Fruit fly (Drosophila melanogaster) whole organism, embryonic: ENCODE measurements around the gene CG10041.

Experiments used
- CG10431 ChIP-seq: fragments of 200-800 bp; sonication (Bioruptor generic); optimal IDR thresholded peaks from 3 replicates; lab custom pipeline; 2018; ENCODE audit warnings: missing biosample characterization, mild to moderate bottlenecking, missing genetic modification characterization
- CG11085 ChIP-seq: fragments of 200-800 bp; sonication (Bioruptor generic); IDR thresholded peaks from 2 replicates; pipeline ENCODE4 v1.3.6; 2022; ENCODE audit warnings: missing biosample characterization, missing genetic modification characterization
- CG11560 ChIP-seq: fragments of 200-800 bp; sonication (Bioruptor generic); IDR thresholded peaks from 3 replicates; pipeline ENCODE4 v1.3.6; 2022; ENCODE audit warnings: missing biosample characterization, missing genetic modification characterization
- CG12071 ChIP-seq: fragments of 200-800 bp; sonication (Bioruptor generic); optimal IDR thresholded peaks from 3 replicates; lab custom pipeline; 2018; ENCODE audit warnings: missing biosample characterization, mild to moderate bottlenecking, missing genetic modification characterization
- CG12942 ChIP-seq: fragments of 200-800 bp; sonication (Bioruptor generic); optimal IDR thresholded peaks from 3 replicates; lab custom pipeline; 2016; ENCODE audit warnings: missing biosample characterization, missing genetic modification characterization
- CG15514 ChIP-seq: fragments of 200-800 bp; sonication (Bioruptor generic); optimal IDR thresholded peaks from 3 replicates; lab custom pipeline; 2017; ENCODE audit warnings: missing biosample characterization, missing genetic modification characterization, mild to moderate bottlenecking, moderate library complexity, missing genetic modification reagents
- CG17361 ChIP-seq: fragments of 200-800 bp; sonication (Bioruptor generic); IDR thresholded peaks from 3 replicates; pipeline ENCODE4 v1.3.6; 2022; ENCODE audit warnings: missing biosample characterization, missing genetic modification characterization
- CG17568 ChIP-seq: fragments of 200-800 bp; sonication (Bioruptor generic); optimal IDR thresholded peaks from 2 replicates; lab custom pipeline; 2018; ENCODE audit warnings: missing biosample characterization, mild to moderate bottlenecking, missing genetic modification characterization, moderate library complexity
- CG1792 ChIP-seq: fragments of 200-800 bp; sonication (Bioruptor generic); optimal IDR thresholded peaks from 2 replicates; lab custom pipeline; 2016; ENCODE audit warnings: missing biosample characterization, missing genetic modification characterization
- CG2199 ChIP-seq: fragments of 200-800 bp; sonication (Bioruptor generic); IDR thresholded peaks from 3 replicates; pipeline ENCODE4 v1.3.6; 2022; ENCODE audit warnings: missing biosample characterization, missing genetic modification characterization
- CG32767 ChIP-seq: fragments of 200-800 bp; sonication (Bioruptor generic); IDR thresholded peaks from 2 replicates; pipeline ENCODE4 v1.3.6; 2022; ENCODE audit warnings: missing biosample characterization, missing genetic modification characterization
- CG34422 ChIP-seq: fragments of 200-800 bp; sonication (Bioruptor generic); IDR thresholded peaks from 3 replicates; pipeline ENCODE4 v1.3.6; 2022; ENCODE audit warnings: missing biosample characterization, missing genetic modification characterization
- CG42726 ChIP-seq: fragments of 200-800 bp; sonication (Bioruptor generic); IDR thresholded peaks from 2 replicates; pipeline ENCODE4 v1.3.6; 2022; ENCODE audit warnings: missing biosample characterization, missing genetic modification characterization; ENCODE audit not compliant: partially characterized antibody
- CG4820 ChIP-seq: fragments of 200-800 bp; sonication (Bioruptor generic); optimal IDR thresholded peaks from 3 replicates; lab custom pipeline; 2016; ENCODE audit warnings: missing biosample characterization, missing genetic modification characterization
- CG5180 ChIP-seq: fragments of 200-800 bp; sonication (Bioruptor generic); optimal IDR thresholded peaks from 3 replicates; lab custom pipeline; 2017; ENCODE audit warnings: missing biosample characterization, missing genetic modification characterization, mild to moderate bottlenecking, moderate library complexity, missing genetic modification reagents
- CG7372 ChIP-seq: fragments of 200-800 bp; sonication (Bioruptor generic); IDR thresholded peaks from 2 replicates; pipeline ENCODE4 v1.3.6; 2022; ENCODE audit warnings: missing biosample characterization, missing genetic modification characterization
- CG8089 ChIP-seq: fragments of 200-800 bp; sonication (Bioruptor generic); optimal IDR thresholded peaks from 3 replicates; lab custom pipeline; 2016; ENCODE audit warnings: missing biosample characterization, missing genetic modification characterization
- CG9876 ChIP-seq: fragments of 200-800 bp; sonication (Bioruptor generic); optimal IDR thresholded peaks from 2 replicates; lab custom pipeline; 2016; ENCODE audit warnings: missing biosample characterization, missing genetic modification characterization
- CG9932 ChIP-seq: fragments of 200-800 bp; sonication (Bioruptor generic); IDR thresholded peaks from 2 replicates; pipeline ENCODE4 v1.3.6; 2022; ENCODE audit warnings: missing biosample characterization, missing genetic modification characterization
- Chrac-16 ChIP-seq: fragments of 200-800 bp; sonication (Bioruptor generic); optimal IDR thresholded peaks from 3 replicates; lab custom pipeline; 2016; ENCODE audit warnings: missing biosample characterization, missing genetic modification characterization
- CkIIα-i1 ChIP-seq: fragments of 200-800 bp; sonication (Bioruptor generic); IDR thresholded peaks from 2 replicates; pipeline ENCODE4 v1.3.6; 2022; ENCODE audit warnings: missing biosample characterization, missing genetic modification characterization
- Dp ChIP-seq: fragments of 200-800 bp; sonication (Bioruptor generic); optimal IDR thresholded peaks from 2 replicates; lab custom pipeline; 2018; ENCODE audit warnings: missing biosample characterization, mild to moderate bottlenecking, missing genetic modification characterization, moderate library complexity
- Dref ChIP-seq: fragments of 200-800 bp; sonication (Bioruptor generic); IDR thresholded peaks from 2 replicates; pipeline ENCODE4 v1.3.6; 2022; ENCODE audit warnings: missing biosample characterization, missing genetic modification characterization
- Eip74EF ChIP-seq, 2 experiments: fragments of 200-800 bp in 1 of 2; fragments of >200 bp in 1 of 2; sonication (Bioruptor generic) in 1 of 2; optimal IDR thresholded peaks; 2 replicates each; lab custom pipeline; 2017 to 2019; ENCODE audit warnings: missing biosample characterization in 2 of 2, missing genetic modification characterization in 2 of 2, mild to moderate bottlenecking in 1 of 2, moderate library complexity in 1 of 2
- Fer1 ChIP-seq: fragments of 200-800 bp; sonication (Bioruptor generic); optimal IDR thresholded peaks from 2 replicates; lab custom pipeline; 2017; ENCODE audit warnings: missing biosample characterization, mild to moderate bottlenecking, missing genetic modification characterization
- HmgZ ChIP-seq: fragments of 200-800 bp; sonication (Bioruptor generic); optimal IDR thresholded peaks from 2 replicates; lab custom pipeline; 2018; ENCODE audit warnings: missing biosample characterization, mild to moderate bottlenecking, missing genetic modification characterization
- Hmr ChIP-seq: fragments of 200-800 bp; sonication (Bioruptor generic); optimal IDR thresholded peaks from 3 replicates; lab custom pipeline; 2017; ENCODE audit warnings: mild to moderate bottlenecking, missing biosample characterization, missing genetic modification reagents, missing genetic modification characterization
- Hr3 ChIP-seq: fragments of 200-800 bp; sonication (Bioruptor generic); optimal IDR thresholded peaks from 3 replicates; lab custom pipeline; 2016; ENCODE audit warnings: missing biosample characterization, missing genetic modification characterization
- Lim3 ChIP-seq: fragments of 200-800 bp; sonication (Bioruptor generic); IDR thresholded peaks from 2 replicates; pipeline ENCODE4 v1.3.6; 2022; ENCODE audit warnings: missing biosample characterization, missing genetic modification characterization
- MBD-R2 ChIP-seq: fragments of 200-800 bp; sonication (Bioruptor generic); IDR thresholded peaks from 2 replicates; pipeline ENCODE4 v1.3.6; 2022; ENCODE audit warnings: missing biosample characterization, missing genetic modification characterization
- MESR4 ChIP-seq: fragments of 200-800 bp; sonication (Bioruptor generic); optimal IDR thresholded peaks from 2 replicates; lab custom pipeline; 2018; ENCODE audit warnings: missing biosample characterization, mild to moderate bottlenecking, missing genetic modification characterization, moderate library complexity
- MTF-1 ChIP-seq: fragments of 200-800 bp; sonication (Bioruptor generic); optimal IDR thresholded peaks from 2 replicates; lab custom pipeline; 2018; ENCODE audit warnings: missing biosample characterization, mild to moderate bottlenecking, missing genetic modification characterization, borderline replicate concordance
- Meics ChIP-seq: fragments of 200-800 bp; sonication (Bioruptor generic); optimal IDR thresholded peaks from 2 replicates; lab custom pipeline; 2017; ENCODE audit warnings: missing biosample characterization, mild to moderate bottlenecking, missing genetic modification characterization
- NK7.1 ChIP-seq: fragments of 200-800 bp; sonication (Bioruptor generic); optimal IDR thresholded peaks from 3 replicates; lab custom pipeline; 2016; ENCODE audit warnings: missing biosample characterization, missing genetic modification characterization
- Ptx1 ChIP-seq: fragments of 200-800 bp; sonication (Bioruptor generic); IDR thresholded peaks from 2 replicates; pipeline ENCODE4 v1.3.6; 2022; ENCODE audit warnings: missing biosample characterization, missing genetic modification characterization
- ash1 ChIP-seq: fragments of 200-800 bp; sonication (Bioruptor generic); optimal IDR thresholded peaks from 2 replicates; lab custom pipeline; 2018; ENCODE audit warnings: missing biosample characterization, mild to moderate bottlenecking, missing genetic modification characterization
- bbx ChIP-seq: fragments of 200-800 bp; sonication (Bioruptor generic); IDR thresholded peaks from 2 replicates; pipeline ENCODE4 v1.3.6; 2022; ENCODE audit warnings: missing biosample characterization, missing genetic modification characterization; ENCODE audit not compliant: partially characterized antibody
- chm ChIP-seq: fragments of 200-800 bp; sonication (Bioruptor generic); IDR thresholded peaks from 2 replicates; pipeline ENCODE4 v1.3.6; 2022; ENCODE audit warnings: missing biosample characterization, missing genetic modification characterization
- ci ChIP-seq: fragments of 200-800 bp; sonication (Bioruptor generic); IDR thresholded peaks from 3 replicates; pipeline ENCODE4 v1.3.6; 2022; ENCODE audit warnings: missing biosample characterization, missing genetic modification characterization
- ftz-f1 ChIP-seq: fragments of 200-800 bp; sonication (Bioruptor generic); optimal IDR thresholded peaks from 2 replicates; lab custom pipeline; 2016; ENCODE audit warnings: missing biosample characterization, missing genetic modification characterization
- hb ChIP-seq: fragments of 200-800 bp; sonication (Bioruptor generic); IDR thresholded peaks from 3 replicates; pipeline ENCODE4 v1.3.6; 2022; ENCODE audit warnings: missing biosample characterization, missing genetic modification characterization; ENCODE audit not compliant: partially characterized antibody
- lov ChIP-seq, 2 experiments: fragments of 200-800 bp in 1 of 2; fragments of >200 bp in 1 of 2; sonication (Bioruptor generic) in 1 of 2; IDR thresholded peaks in 1 of 2; optimal IDR thresholded peaks in 1 of 2; 2 replicates in 1 of 2; 3 replicates in 1 of 2; pipeline versions ENCODE4 v1.3.6 to Lab custom; 2017 to 2022; ENCODE audit warnings: missing biosample characterization in 1 of 2, missing genetic modification characterization in 1 of 2
- nom ChIP-seq: fragments of 200-800 bp; sonication (Bioruptor generic); optimal IDR thresholded peaks from 2 replicates; lab custom pipeline; 2017; ENCODE audit warnings: missing biosample characterization, missing genetic modification characterization, mild to moderate bottlenecking, moderate library complexity, missing genetic modification reagents
- ro ChIP-seq: fragments of 200-800 bp; sonication (Bioruptor generic); IDR thresholded peaks from 2 replicates; pipeline ENCODE4 v1.3.6; 2022; ENCODE audit warnings: missing biosample characterization, missing genetic modification characterization
- row ChIP-seq: fragments of 200-800 bp; sonication (Bioruptor generic); IDR thresholded peaks from 3 replicates; pipeline ENCODE4 v1.3.6; 2022; ENCODE audit warnings: missing biosample characterization, missing genetic modification characterization
- sens ChIP-seq: fragments of 200-800 bp; sonication (Bioruptor generic); peaks from one replicate; lab custom pipeline; 2016; ENCODE audit warnings: missing biosample characterization, missing genetic modification characterization
- sug ChIP-seq: fragments of 200-800 bp; optimal IDR thresholded peaks from 2 replicates; lab custom pipeline; 2019; ENCODE audit warnings: missing biosample characterization, mild to moderate bottlenecking, missing genetic modification characterization, moderate library complexity
- tin ChIP-seq: fragments of 200-800 bp; sonication (Bioruptor generic); optimal IDR thresholded peaks from 3 replicates; lab custom pipeline; 2016; ENCODE audit warnings: missing biosample characterization, missing genetic modification characterization
- vfl ChIP-seq: fragments of 200-800 bp; sonication (Bioruptor generic); optimal IDR thresholded peaks from 2 replicates; lab custom pipeline; 2016; ENCODE audit warnings: missing biosample characterization, missing genetic modification characterization
- zfh1 ChIP-seq: fragments of 200-800 bp; sonication (Bioruptor generic); IDR thresholded peaks from 3 replicates; pipeline ENCODE4 v1.3.6; 2022; ENCODE audit warnings: missing biosample characterization, missing genetic modification characterization

The CG10041 gene

DNA sequence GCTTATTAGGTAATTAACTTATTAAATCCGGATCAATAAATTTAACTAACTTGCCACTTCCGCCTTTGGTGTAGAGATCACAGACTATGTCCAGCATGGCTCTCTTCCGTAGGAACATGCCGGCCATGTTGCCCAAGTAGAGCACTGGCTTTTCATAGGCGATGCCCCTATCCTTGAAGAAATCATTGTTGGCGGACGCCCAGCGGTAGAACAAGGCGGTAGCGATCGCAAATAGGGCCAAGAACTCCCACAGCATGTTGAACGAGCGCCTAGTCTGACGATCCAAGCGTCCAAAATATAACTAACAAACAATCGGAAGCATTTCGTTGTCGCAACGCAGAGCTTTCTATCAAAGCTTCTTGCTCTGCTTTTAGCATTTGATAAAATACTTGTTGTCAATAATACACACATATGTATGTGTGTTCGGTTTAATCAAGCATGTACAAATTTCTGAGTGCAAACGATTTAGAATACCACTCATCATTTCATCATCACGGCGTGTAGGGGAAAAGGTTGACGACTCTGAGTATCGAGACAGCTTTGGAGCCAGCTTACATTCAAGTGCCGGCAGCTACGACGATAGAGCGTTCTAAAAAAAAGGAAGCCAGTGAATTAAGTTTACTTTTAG lies 46.8 kb upstream of the CG10041 start, which contains the start of gene Cyp9f3 (continued):
- TF ChIP-seq CG11085 (GFP tag; lab: Robert Waterston, UW) (no peak), HmgZ (tag; lab: Kevin White, UChicago) (peak; percentile 13), CG17361 (GFP tag; lab: Robert Waterston, UW) (no peak), sens (GFP tag; lab: Kevin White, UChicago) (peak; percentile 1), bbx (GFP tag; lab: Robert Waterston, UW) (0 out of 2 replicates have a peak, but pooled peaks have one; percentile 9), tin (GFP tag; lab: Kevin White, UChicago) (no peak), ro (GFP tag; lab: Robert Waterston, UW) (no peak), Dp (no peak), lov (optimal IDR thresholded peaks at IDR 0.05; lab: Kevin White, UChicago) (no peak), lov (GFP tag; IDR thresholded peaks at IDR 0.05; lab: Robert Waterston, UW) (no peak), zfh1 (GFP tag; lab: Robert Waterston, UW) (no peak), Fer1 (GFP tag; lab: Kevin White, UChicago) (no peak), NK7.1 (GFP tag; lab: Kevin White, UChicago) (no peak), MESR4 (no peak), CkIIα-i1 (no peak), ci (no peak), Chrac-16 (no peak), Hmr (GFP tag; lab: Kevin White, UChicago) (no peak), CG2199 (GFP tag; lab: Robert Waterston, UW) (no peak), row (no peak), CG9876 (no peak), CG15514 (GFP tag; lab: Kevin White, UChicago) (peak; percentile 3), MTF-1 (peak; percentile 22), Meics (GFP tag; lab: Kevin White, UChicago) (no peak), nom (GFP tag; lab: Kevin White, UChicago) (no peak), ash1 (GFP tag; lab: Kevin White, UChicago) (no peak), CG4820 (GFP tag; lab: Kevin White, UChicago) (no peak), CG12071 (peak; percentile 19), sug (peak; percentile 2), CG8089 (GFP tag; lab: Kevin White, UChicago) (no peak), vfl (GFP tag; lab: Kevin White, UChicago) (no peak), CG32767 (GFP tag; lab: Robert Waterston, UW) (0 out of 2 replicates have a peak, but pooled peaks have one; percentile 9), CG5180 (GFP tag; lab: Kevin White, UChicago) (no peak), chm (GFP tag; lab: Robert Waterston, UW) (peak; percentile 43), CG11560 (tag; lab: Robert Waterston, UW) (no peak), Ptx1 (GFP tag; lab: Robert Waterston, UW) (no peak), Dref (GFP tag; lab: Robert Waterston, UW) (0 out of 2 replicates have a peak, but pooled peaks have one; percentile 10), Lim3 (GFP tag; lab: Robert Waterston, UW) (no peak), Hr3 (GFP tag; lab: Kevin White, UChicago) (no peak), ftz-f1 (GFP tag; lab: Kevin White, UChicago) (peak; percentile 75), CG1792 (GFP tag; lab: Kevin White, UChicago) (no peak), hb (GFP tag; lab: Robert Waterston, UW) (no peak), CG10431 (no peak), MBD-R2 (GFP tag; lab: Robert Waterston, UW) (no peak), CG7372 (GFP tag; lab: Robert Waterston, UW) (no peak), CG9932 (GFP tag; lab: Robert Waterston, UW) (no peak), CG17568 (GFP tag; lab: Kevin White, UChicago) (no peak), CG42726 (GFP tag; lab: Robert Waterston, UW) (peak; percentile 46; the same call in 1 of the 2 replicates), CG12942 (no peak), CG34422 (GFP tag; lab: Robert Waterston, UW) (no peak), Eip74EF (GFP tag; optimal IDR thresholded peaks at IDR 0.05; lab: Kevin White, UChicago) (no peak)
